Worm (Caenorhabditis elegans) whole organism, late embryonic: ENCODE results near the gene rfip-2.
"Not testable (repeated sequence)": the region's sequence is repeated elsewhere in the genome, so short reads cannot be mapped to it uniquely, and the experiment has no call there.

ENCODE experiments used
- C38D4.7 ChIP-seq: fragments of 200-800 bp; sonication (Bioruptor generic); optimal IDR thresholded peaks from 2 replicates; lab custom pipeline; 2018; ENCODE audit warnings: mild to moderate bottlenecking, missing genetic modification characterization, moderate library complexity, missing compliant biosample characterization
- F13H6.1 ChIP-seq: sonication (generic microtip); optimal IDR thresholded peaks from 2 replicates; lab custom pipeline; 2016; ENCODE audit warnings: missing genetic modification characterization, missing compliant biosample characterization
- K02D7.2 ChIP-seq: sonication (generic microtip); optimal IDR thresholded peaks from 2 replicates; lab custom pipeline; 2017; ENCODE audit warnings: mild to moderate bottlenecking, missing genetic modification characterization, missing compliant biosample characterization
- K09A11.1 ChIP-seq: sonication (generic microtip); optimal IDR thresholded peaks from 2 replicates; lab custom pipeline; 2017; ENCODE audit warnings: antibody characterized with exemption, mild to moderate bottlenecking, missing genetic modification characterization, missing compliant biosample characterization; ENCODE audit not compliant: insufficient read depth
- ama-1 ChIP-seq: fragments of 150-350 bp; optimal IDR thresholded peaks from 2 replicates; lab custom pipeline; 2014
- ceh-14 ChIP-seq: sonication (generic microtip); optimal IDR thresholded peaks from 2 replicates; lab custom pipeline; 2016; ENCODE audit warnings: missing genotype, missing genetic modification characterization, missing compliant biosample characterization
- ceh-18 ChIP-seq: sonication (generic microtip); optimal IDR thresholded peaks from 2 replicates; lab custom pipeline; 2016; ENCODE audit warnings: missing genetic modification characterization, missing compliant biosample characterization
- ceh-22 ChIP-seq: sonication (generic microtip); optimal IDR thresholded peaks from 2 replicates; lab custom pipeline; 2017; ENCODE audit warnings: missing biosample characterization, missing genetic modification characterization
- ceh-24 ChIP-seq: sonication (generic microtip); optimal IDR thresholded peaks from 2 replicates; lab custom pipeline; 2016; ENCODE audit warnings: mild to moderate bottlenecking, missing genetic modification characterization, missing compliant biosample characterization
- ceh-30 ChIP-seq: fragments of 150-350 bp; optimal IDR thresholded peaks from 2 replicates; lab custom pipeline; 2014; ENCODE audit warnings: missing biosample characterization, missing genetic modification characterization
- ceh-34 ChIP-seq: sonication (generic microtip); optimal IDR thresholded peaks from 2 replicates; lab custom pipeline; 2016; ENCODE audit warnings: mild to moderate bottlenecking, missing genetic modification characterization, missing compliant biosample characterization
- ceh-45 ChIP-seq: fragments of 200-800 bp; sonication (Bioruptor generic); IDR thresholded peaks from 2 replicates; pipeline ENCODE4 v1.3.6; 2022; ENCODE audit warnings: missing genetic modification reagents, missing genetic modification characterization, missing compliant biosample characterization
- che-1 ChIP-seq: sonication (generic microtip); optimal IDR thresholded peaks from 2 replicates; lab custom pipeline; 2016; ENCODE audit warnings: mild to moderate bottlenecking, missing genetic modification characterization, missing compliant biosample characterization
- dve-1 ChIP-seq: sonication (generic microtip); optimal IDR thresholded peaks from 2 replicates; lab custom pipeline; 2017; ENCODE audit warnings: antibody characterized with exemption, mild to moderate bottlenecking, missing genetic modification characterization, missing compliant biosample characterization
- elt-2 ChIP-seq: sonication (generic microtip); optimal IDR thresholded peaks from 2 replicates; lab custom pipeline; 2016; ENCODE audit warnings: missing genetic modification reagents, missing genetic modification characterization, missing compliant biosample characterization
- eyg-1 ChIP-seq: sonication (generic microtip); optimal IDR thresholded peaks from 2 replicates; lab custom pipeline; 2016; ENCODE audit warnings: missing genotype, missing genetic modification characterization, missing compliant biosample characterization
- fax-1 ChIP-seq: sonication (generic microtip); optimal IDR thresholded peaks from 2 replicates; lab custom pipeline; 2016; ENCODE audit warnings: missing genotype, missing genetic modification characterization, missing compliant biosample characterization
- fkh-10 ChIP-seq: fragments of 150-350 bp; optimal IDR thresholded peaks from 2 replicates; lab custom pipeline; 2014; ENCODE audit warnings: missing biosample characterization, missing genetic modification reagents, missing genetic modification characterization
- fkh-6 ChIP-seq: sonication (generic microtip); optimal IDR thresholded peaks from 2 replicates; lab custom pipeline; 2016; ENCODE audit warnings: missing genetic modification characterization, missing compliant biosample characterization
- hlh-15 ChIP-seq: sonication (generic microtip); optimal IDR thresholded peaks from 2 replicates; lab custom pipeline; 2016; ENCODE audit warnings: missing genetic modification characterization, missing compliant biosample characterization
- madf-2 ChIP-seq: sonication (generic microtip); optimal IDR thresholded peaks from 2 replicates; lab custom pipeline; 2017; ENCODE audit warnings: missing genetic modification characterization, missing compliant biosample characterization
- mec-3 ChIP-seq: sonication (generic microtip); optimal IDR thresholded peaks from 2 replicates; lab custom pipeline; 2016; ENCODE audit warnings: borderline replicate concordance, missing genetic modification characterization, missing compliant biosample characterization
- nfya-1 ChIP-seq: sonication (generic microtip); optimal IDR thresholded peaks from 2 replicates; lab custom pipeline; 2017; ENCODE audit warnings: missing genetic modification characterization, mild to moderate bottlenecking, missing compliant biosample characterization, antibody characterized with exemption, moderate library complexity
- nhr-11 ChIP-seq: fragments of 150-350 bp; optimal IDR thresholded peaks from 2 replicates; lab custom pipeline; 2014; ENCODE audit warnings: missing biosample characterization, missing genetic modification characterization
- odd-2 ChIP-seq: sonication (generic microtip); optimal IDR thresholded peaks from 2 replicates; lab custom pipeline; 2017; ENCODE audit warnings: antibody characterized with exemption, mild to moderate bottlenecking, missing genetic modification characterization, missing compliant biosample characterization
- pqm-1 ChIP-seq: sonication (generic microtip); optimal IDR thresholded peaks from 2 replicates; lab custom pipeline; 2016; ENCODE audit warnings: missing genetic modification characterization, missing compliant biosample characterization
- pros-1 ChIP-seq: fragments of 150-350 bp; optimal IDR thresholded peaks from 2 replicates; lab custom pipeline; 2014; ENCODE audit warnings: missing biosample characterization, missing genetic modification reagents, missing genetic modification characterization
- ref-2 ChIP-seq: sonication (generic microtip); optimal IDR thresholded peaks from 2 replicates; lab custom pipeline; 2016; ENCODE audit warnings: missing genetic modification characterization, missing compliant biosample characterization
- rnt-1 ChIP-seq: sonication (generic microtip); optimal IDR thresholded peaks from 2 replicates; lab custom pipeline; 2016; ENCODE audit warnings: missing genetic modification characterization, missing compliant biosample characterization
- sdc-2 ChIP-seq: sonication (generic microtip); optimal IDR thresholded peaks from 2 replicates; lab custom pipeline; 2016; ENCODE audit warnings: missing genotype, missing genetic modification characterization, missing compliant biosample characterization
- syd-9 ChIP-seq: sonication (generic microtip); optimal IDR thresholded peaks from 2 replicates; lab custom pipeline; 2016; ENCODE audit warnings: mild to moderate bottlenecking, missing genetic modification characterization, moderate library complexity, missing compliant biosample characterization
- ttx-3 ChIP-seq: sonication (generic microtip); optimal IDR thresholded peaks from 2 replicates; lab custom pipeline; 2016; ENCODE audit warnings: missing genetic modification reagents, missing genetic modification characterization, missing compliant biosample characterization
- unc-3 ChIP-seq, 2 experiments: fragments of 200-800 bp in 1 of 2; sonication (Bioruptor generic) in 1 of 2; sonication (generic microtip) in 1 of 2; conservative IDR thresholded peaks in 1 of 2; optimal IDR thresholded peaks in 1 of 2; 2 replicates each; pipeline versions ENCODE4 v1.3.6 to Lab custom; 2016 to 2022; ENCODE audit warnings: missing compliant biosample characterization in 2 of 2, missing genetic modification characterization in 2 of 2, missing genetic modification reagents in 1 of 2
- unc-42 ChIP-seq: sonication (generic microtip); optimal IDR thresholded peaks from 2 replicates; lab custom pipeline; 2016; ENCODE audit warnings: missing genotype, missing genetic modification characterization, missing compliant biosample characterization
- zip-5 ChIP-seq: sonication (generic microtip); optimal IDR thresholded peaks from 2 replicates; lab custom pipeline; 2016; ENCODE audit warnings: missing genetic modification characterization, missing compliant biosample characterization

Gene rfip-2

DNA sequence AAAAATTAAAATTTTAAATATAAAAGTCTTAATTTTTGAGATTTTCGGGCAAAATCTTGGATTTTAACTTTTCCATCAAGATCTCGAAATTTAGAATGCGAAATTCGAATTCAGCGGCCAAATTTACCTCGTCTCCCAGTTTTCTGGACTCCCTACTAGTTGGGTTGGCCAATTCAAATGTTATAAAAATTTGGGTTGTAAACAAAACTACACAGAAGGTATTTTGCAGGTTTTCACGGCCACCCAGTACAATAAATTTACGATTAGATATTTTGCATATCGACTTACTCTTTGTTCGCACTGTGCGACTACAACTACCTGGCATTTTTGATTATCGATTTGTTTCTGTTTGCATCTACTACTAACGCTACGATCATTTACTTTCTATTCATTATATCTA is 38.8 kb upstream of the rfip-2 start, which contains the start of gene T02H6.5:
Gene T02H6.5 (plus strand): TSS at position 301 of the 400 bp plus-strand sequence.
- TF ChIP-seq zip-5 (no peak), fax-1 (tag; lab: Kevin White, UChicago) (no peak), syd-9 (tag; lab: Kevin White, UChicago) (no peak), dve-1 (tag; lab: Kevin White, UChicago) (no peak), odd-2 (tag; lab: Kevin White, UChicago) (no peak), mec-3 (no peak), K09A11.1 (no peak), eyg-1 (tag; lab: Kevin White, UChicago) (no peak)

DNA sequence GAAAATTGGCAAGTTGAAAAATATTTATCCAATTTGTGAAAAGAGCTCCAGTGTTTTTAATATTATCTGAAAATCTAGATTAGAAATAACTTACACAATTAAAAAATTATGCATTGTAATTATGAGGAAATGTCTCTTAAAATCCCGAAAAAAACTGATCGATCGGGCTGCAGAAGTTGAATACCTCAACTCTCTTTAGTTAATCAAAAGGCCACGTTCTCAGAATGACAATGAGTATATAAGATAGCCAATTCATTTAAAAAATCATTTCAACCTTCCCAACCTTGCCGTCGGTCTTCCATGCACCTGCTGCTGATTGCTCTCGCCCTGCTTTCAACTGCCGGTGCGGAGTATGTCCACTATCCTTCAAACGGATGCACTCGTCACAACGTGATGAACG is 33.8 kb upstream of the rfip-2 start, which contains the start of gene T02H6.4:
Gene T02H6.4 (plus strand): TSS at position 301 of the 400 bp plus-strand sequence.
- no peak for TF ChIP-seq madf-2
- TF ChIP-seq ceh-14 (tag; lab: Kevin White, UChicago), result no peak
- TF ChIP-seq ref-2 (tag; lab: Kevin White, UChicago), result no peak
- no peak for TF ChIP-seq F13H6.1 (tag; lab: Kevin White, UChicago)
- TF ChIP-seq pros-1 (tag; lab: Kevin White, UChicago), result no peak
- TF ChIP-seq rnt-1, result no peak
- TF ChIP-seq unc-3 (GFP tag; conservative IDR thresholded peaks at IDR 0.05; lab: Robert Waterston, UW), result no peak
- no peak for TF ChIP-seq unc-3 (tag; optimal IDR thresholded peaks at IDR 0.05; lab: Kevin White, UChicago)
- no peak for TF ChIP-seq ttx-3 (tag; lab: Kevin White, UChicago)
- TF ChIP-seq ceh-24 (tag; lab: Kevin White, UChicago), result no peak
- no peak for TF ChIP-seq hlh-15
- no peak for TF ChIP-seq nfya-1 (tag; lab: Kevin White, UChicago)
- TF ChIP-seq K02D7.2 (tag; lab: Kevin White, UChicago), result no peak
- TF ChIP-seq ama-1, result no peak
- no peak for TF ChIP-seq elt-2

DNA sequence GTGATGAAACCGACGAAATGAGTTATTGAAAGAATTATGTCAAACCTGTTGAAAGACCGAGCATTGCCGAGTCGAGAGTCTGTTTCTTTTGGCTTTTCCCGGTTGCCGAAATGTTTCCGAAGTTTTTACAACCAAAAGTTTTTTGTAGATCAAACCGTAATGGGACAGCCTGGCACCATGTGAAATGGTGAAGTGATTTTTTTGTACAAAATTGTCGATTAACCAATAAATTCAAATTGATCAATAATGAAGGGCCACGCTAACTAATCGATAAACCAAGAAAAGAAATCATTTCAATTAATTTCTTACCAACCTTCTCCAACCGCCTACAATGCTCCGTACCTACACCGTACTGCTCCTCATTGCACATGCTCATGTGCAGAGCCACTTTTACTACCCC is 32.0 kb upstream of the rfip-2 start, which contains the start of gene T02H6.3:
Gene T02H6.3 (plus strand): TSS at position 301 of the 400 bp plus-strand sequence.
- TF ChIP-seq ref-2 (tag; lab: Kevin White, UChicago), result no peak
- TF ChIP-seq ceh-30 (tag; lab: Kevin White, UChicago), result no peak
- TF ChIP-seq unc-42 (tag; lab: Kevin White, UChicago), result no peak
- TF ChIP-seq che-1 (tag; lab: Kevin White, UChicago), result no peak
- TF ChIP-seq ttx-3 (tag; lab: Kevin White, UChicago), result no peak
- no peak for TF ChIP-seq ceh-34 (tag; lab: Kevin White, UChicago)
- TF ChIP-seq ceh-18 (tag; lab: Kevin White, UChicago), result no peak

DNA sequence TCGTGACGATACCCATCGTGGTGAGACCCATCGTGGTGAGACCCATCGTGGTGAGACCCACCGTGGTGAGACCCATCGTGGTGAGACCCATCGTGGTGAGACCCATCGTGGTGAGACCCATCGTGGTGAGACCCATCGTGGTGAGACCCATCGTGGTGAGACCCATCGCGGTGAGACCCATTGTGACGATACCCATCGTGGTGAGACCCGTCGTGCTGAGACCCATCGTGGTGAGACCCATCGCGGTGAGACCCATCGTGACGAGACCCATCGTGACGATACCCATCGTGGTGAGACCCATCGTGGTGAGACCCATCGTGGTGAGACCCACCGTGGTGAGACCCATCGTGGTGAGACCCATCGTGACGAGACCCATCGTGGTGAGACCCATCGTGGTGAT is 28.5 kb upstream of the rfip-2 start:
- TF ChIP-seq unc-3 (GFP tag; conservative IDR thresholded peaks at IDR 0.05; lab: Robert Waterston, UW), result 0 out of 2 replicates have a peak, but pooled peaks have one; percentile 8
- not testable (repeated sequence) for TF ChIP-seq unc-3 (tag; optimal IDR thresholded peaks at IDR 0.05; lab: Kevin White, UChicago)

DNA sequence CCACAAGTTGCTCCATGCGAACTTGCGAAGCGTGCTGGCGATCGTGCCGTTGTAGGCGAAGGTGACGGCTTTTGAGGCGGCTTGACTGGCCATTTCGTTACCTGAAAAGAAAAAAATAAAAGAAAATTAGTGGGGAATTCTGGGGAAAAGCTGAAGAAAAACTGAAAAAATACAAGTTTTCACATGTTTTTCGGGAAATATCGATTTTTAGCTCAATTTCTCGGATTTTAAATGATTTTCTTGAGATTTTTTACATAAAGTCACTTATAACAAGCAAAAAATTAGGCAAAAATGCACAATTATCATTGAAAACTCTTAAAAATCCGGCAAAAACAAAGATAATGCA is 22.6 kb upstream of the rfip-2 start, which contains the start of gene T02H6.11:
Gene T02H6.11 (minus strand): TSS at position 101 of the 346 bp plus-strand sequence.
- TF ChIP-seq pqm-1 (tag; lab: Kevin White, UChicago) (no peak), elt-2 (no peak), ceh-45 (no peak), ceh-22 (no peak), nhr-11 (tag; lab: Kevin White, UChicago) (no peak), C38D4.7 (GFP tag; lab: Kevin White, UChicago) (no peak), fkh-6 (tag; lab: Kevin White, UChicago) (no peak), sdc-2 (tag; lab: Kevin White, UChicago) (no peak), eyg-1 (tag; lab: Kevin White, UChicago) (no peak), fkh-10 (GFP tag; lab: Kevin White, UChicago) (no peak)
